Worm (Caenorhabditis elegans) whole organism, L4/young adult: ENCODE results near the gene fbxb-48.

Experiments used
- W03F9.2 ChIP-seq: fragments of 150-350 bp; optimal IDR thresholded peaks from 2 replicates; lab custom pipeline; 2014; ENCODE audit warnings: missing biosample characterization, missing genetic modification characterization
- dao-5 ChIP-seq: sonication (generic microtip); optimal IDR thresholded peaks from 2 replicates; lab custom pipeline; 2016; ENCODE audit warnings: missing genotype, missing genetic modification characterization, moderate library complexity, missing compliant biosample characterization
- him-1 ChIP-seq: sonication (generic microtip); optimal IDR thresholded peaks from 2 replicates; lab custom pipeline; 2016; ENCODE audit warnings: missing genotype, missing genetic modification reagents, missing genetic modification characterization, missing compliant biosample characterization

DNA sequence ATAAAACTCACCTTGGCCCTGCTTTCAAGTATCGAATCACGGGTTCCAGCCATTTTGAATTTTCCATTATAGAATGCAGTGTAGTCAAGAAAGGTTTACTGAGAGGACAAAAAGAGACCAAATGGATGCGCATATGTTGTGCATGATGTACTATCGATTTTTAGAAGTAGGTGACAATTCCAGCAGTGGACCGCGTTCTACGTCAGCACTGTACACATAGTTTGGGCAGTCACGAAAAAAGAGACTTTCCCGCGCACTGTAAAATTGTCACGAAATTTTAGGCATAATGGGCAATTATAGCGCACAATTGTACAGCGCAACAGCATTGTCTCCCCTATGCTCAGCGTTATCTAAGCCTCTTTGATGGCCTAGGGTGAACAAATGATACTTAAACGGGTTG, 28.0 kb downstream of the fbxb-48 start, which contains the start of gene fbxc-22:
- TF ChIP-seq W03F9.2 (tag; lab: Kevin White, UChicago) (no peak), him-1 (tag; lab: Kevin White, UChicago) (no peak), dao-5 (tag; lab: Kevin White, UChicago) (no peak)
